Comparison of ENCODE assay signal across 2 worm cellular contexts in genomic region chrV:487980-488379, ce11.
TF ChIP-seq lines count a peak whose summit lies in the region.

No protein-coding gene starts in this region.

TF ChIP-seq in whole organism, L4 larva, 104 proteins besides CTCF, POLR2A, EP300 and RAD21:
- TF ChIP-seq lin-38 (GFP tag; IDR thresholded peaks at IDR 0.05; lab: Robert Waterston, UW), result no peak
- TF ChIP-seq Y75B8A.6 (GFP tag; IDR thresholded peaks at IDR 0.05; lab: Robert Waterston, UW), result no peak
- no peak for TF ChIP-seq fos-1 (tag; optimal IDR thresholded peaks at IDR 0.05; lab: Kevin White, UChicago)
- TF ChIP-seq skn-1 (tag; optimal IDR thresholded peaks at IDR 0.05; lab: Kevin White, UChicago), result no peak
- TF ChIP-seq ceh-62 (tag; optimal IDR thresholded peaks at IDR 0.05; lab: Kevin White, UChicago), result no peak
- no peak for TF ChIP-seq ztf-7 (tag; optimal IDR thresholded peaks at IDR 0.05; lab: Kevin White, UChicago)
- no peak for TF ChIP-seq hlh-11 (tag; optimal IDR thresholded peaks at IDR 0.05; lab: Kevin White, UChicago)
- no peak for TF ChIP-seq Y5F2A.4 (GFP tag; optimal IDR thresholded peaks at IDR 0.05; lab: Kevin White, UChicago)
- 0 out of 2 replicates have a peak, but pooled peaks have one; percentile 3 for TF ChIP-seq lim-7 (GFP tag; IDR thresholded peaks at IDR 0.05; lab: Robert Waterston, UW)
- TF ChIP-seq ceh-82 (tag; optimal IDR thresholded peaks at IDR 0.05; lab: Kevin White, UChicago), result no peak
- TF ChIP-seq lin-13 (GFP tag; optimal IDR thresholded peaks at IDR 0.05; lab: Kevin White, UChicago), result no peak
- peak; percentile 11 for TF ChIP-seq aha-1 (tag; lab: Kevin White, UChicago)
- TF ChIP-seq set-16 (GFP tag; IDR thresholded peaks at IDR 0.05; lab: Robert Waterston, UW), result peak; percentile 64
- no peak for TF ChIP-seq zip-2 (tag; optimal IDR thresholded peaks at IDR 0.05; lab: Kevin White, UChicago)
- no peak for TF ChIP-seq unc-62 (GFP tag; optimal IDR thresholded peaks at IDR 0.05 in 1 of 2; lab: Kevin White, UChicago)
- TF ChIP-seq unc-62 (tag; optimal IDR thresholded peaks at IDR 0.05; lab: Kevin White, UChicago), result no peak
- no peak for TF ChIP-seq T20F7.1 (GFP tag; optimal IDR thresholded peaks at IDR 0.05; lab: Kevin White, UChicago)
- TF ChIP-seq F26F4.8 (GFP tag; conservative IDR thresholded peaks at IDR 0.05; lab: Robert Waterston, UW), result no peak
- no peak for TF ChIP-seq ceh-32 (tag; optimal IDR thresholded peaks at IDR 0.05; lab: Kevin White, UChicago; ENCODE audit: poor library complexity)
- no peak for TF ChIP-seq nhr-6 (tag; optimal IDR thresholded peaks at IDR 0.05; lab: Kevin White, UChicago)
- 0 out of 2 replicates have a peak, but pooled peaks have one; percentile 63 for TF ChIP-seq egl-43 (GFP tag; IDR thresholded peaks at IDR 0.05; lab: Robert Waterston, UW)
- no peak for TF ChIP-seq mdt-29 (GFP tag; IDR thresholded peaks at IDR 0.05; lab: Robert Waterston, UW)

TF ChIP-seq in whole organism, young adult, 124 proteins besides CTCF, POLR2A, EP300 and RAD21:
- peak; percentile 13; the same call in 1 of the 2 replicates for TF ChIP-seq hmg-1.2 (GFP tag; IDR thresholded peaks at IDR 0.05; lab: Robert Waterston, UW)
- peak; percentile 58 for TF ChIP-seq zfh-2 (GFP tag; conservative IDR thresholded peaks at IDR 0.05; lab: Robert Waterston, UW)
- TF ChIP-seq B0035.1 (tag; optimal IDR thresholded peaks at IDR 0.05; lab: Kevin White, UChicago), result no peak
- TF ChIP-seq Y79H2A.3 (GFP tag; conservative IDR thresholded peaks at IDR 0.05; lab: Robert Waterston, UW), result no peak
- TF ChIP-seq pbrm-1 (GFP tag; IDR thresholded peaks at IDR 0.05; lab: Robert Waterston, UW), result no peak
- TF ChIP-seq snpc-4 (GFP tag; optimal IDR thresholded peaks at IDR 0.05; lab: Kevin White, UChicago), result no peak
- TF ChIP-seq snpc-4 (tag; optimal IDR thresholded peaks at IDR 0.05; lab: Kevin White, UChicago), result peak in 2 of 4 experiments; percentile 57 to 72
- no peak for TF ChIP-seq C06A6.2 (GFP tag; conservative IDR thresholded peaks at IDR 0.05; lab: Robert Waterston, UW)
- TF ChIP-seq ama-1 (optimal IDR thresholded peaks at IDR 0.05; lab: Kevin White, UChicago), result no peak
- no peak for TF ChIP-seq ama-1 (GFP tag; optimal IDR thresholded peaks at IDR 0.05; lab: Kevin White, UChicago)
- TF ChIP-seq nfyb-1 (GFP tag; IDR thresholded peaks at IDR 0.05; lab: Robert Waterston, UW), result no peak
- TF ChIP-seq tbp1 (GFP tag; optimal IDR thresholded peaks at IDR 0.05; lab: Kevin White, UChicago), result no peak
- no peak for TF ChIP-seq F22D6.2 (tag; optimal IDR thresholded peaks at IDR 0.05; lab: Kevin White, UChicago)
- TF ChIP-seq K12H6.12 (tag; optimal IDR thresholded peaks at IDR 0.05; lab: Kevin White, UChicago), result no peak
